Worm (Caenorhabditis elegans): ENCODE data around the gene fbxb-85.

The fbxb-85 gene

ce11 chrIII:10816045-10816444 lies 32.7 kb downstream of the fbxb-85 start (continued):
- TF ChIP-seq bed-2 (GFP tag; IDR thresholded peaks at IDR 0.05) = no peak
- TF ChIP-seq attf-6 (GFP tag; IDR thresholded peaks at IDR 0.05) = no peak
- no peak for TF ChIP-seq F49E8.2 (tag; optimal IDR thresholded peaks at IDR 0.05; ENCODE audit: insufficient read depth)
- no peak for TF ChIP-seq snpc-1.3 (tag; optimal IDR thresholded peaks at IDR 0.05; ENCODE audit: insufficient read depth)
- no peak for TF ChIP-seq unc-62 (GFP tag; optimal IDR thresholded peaks at IDR 0.05)

ce11 chrIII:10815199-10815598 lies 33.6 kb downstream of the fbxb-85 start:
- TF ChIP-seq unc-62 (GFP tag; optimal IDR thresholded peaks at IDR 0.05) (no peak), B0019.2 (GFP tag; conservative IDR thresholded peaks at IDR 0.05) (no peak), pbrm-1 (GFP tag; IDR thresholded peaks at IDR 0.05) (no peak), egl-18 (GFP tag; IDR thresholded peaks at IDR 0.05) (0 out of 2 replicates have a peak, but pooled peaks have one; percentile 37)

ce11 chrIII:10813886-10814285 lies 34.9 kb downstream of the fbxb-85 start:
- TF ChIP-seq ceh-27 (GFP tag; optimal IDR thresholded peaks at IDR 0.05) (no peak), lin-54 (GFP tag; optimal IDR thresholded peaks at IDR 0.05) (no peak), F23B12.7 (tag; optimal IDR thresholded peaks at IDR 0.05; ENCODE audit: insufficient read depth) (no peak), madf-6 (GFP tag; IDR thresholded peaks at IDR 0.05) (no peak), madf-8 (GFP tag; conservative IDR thresholded peaks at IDR 0.05) (no peak), B0035.1 (tag; optimal IDR thresholded peaks at IDR 0.05) (no peak), Y53G8AR.9 (GFP tag; conservative IDR thresholded peaks at IDR 0.05) (no peak), ZK185.1 (tag; optimal IDR thresholded peaks at IDR 0.05; ENCODE audit: poor library complexity, severe bottlenecking) (no peak), hlh-26 (GFP tag; conservative IDR thresholded peaks at IDR 0.05) (no peak)

- TF ChIP-seq zfh-2 (GFP tag; conservative IDR thresholded peaks at IDR 0.05) (peak; percentile 66), madf-3 (GFP tag; IDR thresholded peaks at IDR 0.05) (0 out of 2 replicates have a peak, but pooled peaks have one; percentile 36), zim-3 (tag; optimal IDR thresholded peaks at IDR 0.05) (no peak), madf-6 (GFP tag; IDR thresholded peaks at IDR 0.05) (no peak), tbx-9 (tag; optimal IDR thresholded peaks at IDR 0.05; ENCODE audit: borderline replicate concordance) (no peak), nfyb-1 (GFP tag; IDR thresholded peaks at IDR 0.05) (0 out of 2 replicates have a peak, but pooled peaks have one; percentile 49), nhr-27 (tag; optimal IDR thresholded peaks at IDR 0.05) (peak; percentile 19), dox-1 (GFP tag; IDR thresholded peaks at IDR 0.05) (peak; percentile 9; the same call in 1 of the 2 replicates)
Measured at ce11 chrIII:10812798-10813295, 35.9 kb downstream of the fbxb-85 start.

- TF ChIP-seq snpc-4 (GFP tag; optimal IDR thresholded peaks at IDR 0.05) (peak; percentile 41), snpc-4 (tag; optimal IDR thresholded peaks at IDR 0.05) (no peak), hsf-1 (GFP tag; IDR thresholded peaks at IDR 0.05) (peak; percentile 96), die-1 (tag; optimal IDR thresholded peaks at IDR 0.05) (peak; percentile 51), efl-1 (GFP tag; optimal IDR thresholded peaks at IDR 0.05) (peak; percentile 33), ama-1 (optimal IDR thresholded peaks at IDR 0.05) (no peak), ama-1 (GFP tag; optimal IDR thresholded peaks at IDR 0.05) (peak in 1 of 2 experiments; percentile 78), Y79H2A.3 (GFP tag; conservative IDR thresholded peaks at IDR 0.05) (peak; percentile 93), tbp1 (GFP tag; optimal IDR thresholded peaks at IDR 0.05) (peak; percentile 42), B0019.2 (GFP tag; conservative IDR thresholded peaks at IDR 0.05) (peak; percentile 45; the same call in 1 of the 2 replicates), ztf-25 (GFP tag; IDR thresholded peaks at IDR 0.05) (peak; percentile 87; the same call in 1 of the 2 replicates), ceh-79 (tag; optimal IDR thresholded peaks at IDR 0.05) (no peak), aptf-3 (GFP tag; IDR thresholded peaks at IDR 0.05) (peak; percentile 80; the same call in 1 of the 2 replicates), sptf-2 (GFP tag; optimal IDR thresholded peaks at IDR 0.05) (no peak), lsy-27 (tag; optimal IDR thresholded peaks at IDR 0.05; ENCODE audit: borderline replicate concordance, insufficient read depth) (no peak), Y95B8A.8 (GFP tag; IDR thresholded peaks at IDR 0.05) (peak; percentile 97)
Measured at ce11 chrIII:10810837-10811814, 37.6 kb downstream of the fbxb-85 start.

All from whole organism, young adult.